Fruit fly (Drosophila melanogaster) Kc167 (cell line): Measurements from ENCODE around the gene CG11581.

Experiments used
- Myc ChIP-seq: fragments of >200 bp; optimal IDR thresholded peaks from 2 replicates; lab custom pipeline; 2017; ENCODE audit warnings: missing external identifiers
- Sin3A ChIP-seq: fragments of >200 bp; optimal IDR thresholded peaks from 2 replicates; lab custom pipeline; 2018; ENCODE audit warnings: missing external identifiers
- h ChIP-seq: fragments of >200 bp; optimal IDR thresholded peaks from 3 replicates; lab custom pipeline; 2018; ENCODE audit warnings: missing external identifiers
- insv ChIP-seq: fragments of >200 bp; optimal IDR thresholded peaks from 3 replicates; lab custom pipeline; 2018; ENCODE audit warnings: missing external identifiers
- psq ChIP-seq: fragments of >200 bp; optimal IDR thresholded peaks from 2 replicates; lab custom pipeline; 2017; ENCODE audit warnings: missing external identifiers
- ttk ChIP-seq: sonication (Bioruptor generic); optimal IDR thresholded peaks from 2 replicates; lab custom pipeline; 2017; ENCODE audit warnings: missing external identifiers

DNA sequence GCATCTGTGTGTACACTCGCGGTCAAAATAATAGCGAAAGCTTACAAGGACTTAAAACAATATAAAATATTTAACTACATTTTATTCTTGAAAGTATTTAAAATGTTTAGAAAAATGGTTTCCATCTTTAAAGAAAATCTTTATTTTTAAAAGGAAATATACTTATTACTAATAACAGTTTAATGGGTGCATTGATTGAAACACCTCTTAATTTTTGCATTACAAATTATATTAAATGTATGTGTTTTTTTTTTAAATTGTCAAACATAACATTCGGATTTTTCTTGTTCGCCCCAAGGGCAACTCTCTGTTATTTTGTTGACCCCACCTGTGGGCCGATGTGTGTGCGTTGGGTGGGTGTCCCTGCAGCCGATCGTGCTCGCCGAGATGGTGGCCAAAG is 23.0 kb upstream of the CG11581 start:
- no peak for TF ChIP-seq psq (lab: Kevin White, UChicago)
- TF ChIP-seq ttk = no peak
- no peak for TF ChIP-seq Sin3A
- TF ChIP-seq Myc (lab: Kevin White, UChicago) = no peak
- no peak for TF ChIP-seq h (lab: Kevin White, UChicago)
- no peak for TF ChIP-seq insv
